Worm (Caenorhabditis elegans) whole organism, late embryonic: ENCODE measurements around the gene T26A5.2.

Experiments used
- C38D4.7 ChIP-seq: fragments of 200-800 bp; sonication (Bioruptor generic); optimal IDR thresholded peaks from 2 replicates; lab custom pipeline; 2018; ENCODE audit warnings: mild to moderate bottlenecking, missing genetic modification characterization, moderate library complexity, missing compliant biosample characterization
- F13H6.1 ChIP-seq: sonication (generic microtip); optimal IDR thresholded peaks from 2 replicates; lab custom pipeline; 2016; ENCODE audit warnings: missing genetic modification characterization, missing compliant biosample characterization
- K02D7.2 ChIP-seq: sonication (generic microtip); optimal IDR thresholded peaks from 2 replicates; lab custom pipeline; 2017; ENCODE audit warnings: mild to moderate bottlenecking, missing genetic modification characterization, missing compliant biosample characterization
- T23F11.4 ChIP-seq: fragments of 200-800 bp; sonication (Bioruptor generic); optimal IDR thresholded peaks from 2 replicates; lab custom pipeline; 2018; ENCODE audit warnings: mild to moderate bottlenecking, missing genetic modification characterization, missing compliant biosample characterization
- Y22D7AL.16 ChIP-seq: sonication (generic microtip); optimal IDR thresholded peaks from 2 replicates; lab custom pipeline; 2016; ENCODE audit warnings: missing genetic modification characterization, missing compliant biosample characterization
- ahr-1 ChIP-seq: sonication (generic microtip); optimal IDR thresholded peaks from 2 replicates; lab custom pipeline; 2016; ENCODE audit warnings: missing genetic modification characterization, missing compliant biosample characterization
- ama-1 ChIP-seq: fragments of 150-350 bp; optimal IDR thresholded peaks from 2 replicates; lab custom pipeline; 2014
- ceh-18 ChIP-seq: sonication (generic microtip); optimal IDR thresholded peaks from 2 replicates; lab custom pipeline; 2016; ENCODE audit warnings: missing genetic modification characterization, missing compliant biosample characterization
- ceh-24 ChIP-seq: sonication (generic microtip); optimal IDR thresholded peaks from 2 replicates; lab custom pipeline; 2016; ENCODE audit warnings: mild to moderate bottlenecking, missing genetic modification characterization, missing compliant biosample characterization
- ceh-30 ChIP-seq: fragments of 150-350 bp; optimal IDR thresholded peaks from 2 replicates; lab custom pipeline; 2014; ENCODE audit warnings: missing biosample characterization, missing genetic modification characterization
- ceh-6 ChIP-seq: fragments of 200-800 bp; sonication (Bioruptor generic); optimal IDR thresholded peaks from 2 replicates; lab custom pipeline; 2018; ENCODE audit warnings: mild to moderate bottlenecking, missing genetic modification characterization, missing compliant biosample characterization
- ceh-9 ChIP-seq: sonication (generic microtip); optimal IDR thresholded peaks from 2 replicates; lab custom pipeline; 2016; ENCODE audit warnings: mild to moderate bottlenecking, missing genetic modification characterization, inconsistent platforms, missing compliant biosample characterization
- che-1 ChIP-seq: sonication (generic microtip); optimal IDR thresholded peaks from 2 replicates; lab custom pipeline; 2016; ENCODE audit warnings: mild to moderate bottlenecking, missing genetic modification characterization, missing compliant biosample characterization
- dmd-4 ChIP-seq: sonication (generic microtip); optimal IDR thresholded peaks from 2 replicates; lab custom pipeline; 2016; ENCODE audit warnings: borderline replicate concordance, missing genetic modification characterization, missing compliant biosample characterization
- elt-2 ChIP-seq: sonication (generic microtip); optimal IDR thresholded peaks from 2 replicates; lab custom pipeline; 2016; ENCODE audit warnings: missing genetic modification reagents, missing genetic modification characterization, missing compliant biosample characterization
- fax-1 ChIP-seq: sonication (generic microtip); optimal IDR thresholded peaks from 2 replicates; lab custom pipeline; 2016; ENCODE audit warnings: missing genotype, missing genetic modification characterization, missing compliant biosample characterization
- fkh-10 ChIP-seq: fragments of 150-350 bp; optimal IDR thresholded peaks from 2 replicates; lab custom pipeline; 2014; ENCODE audit warnings: missing biosample characterization, missing genetic modification reagents, missing genetic modification characterization
- fkh-6 ChIP-seq: sonication (generic microtip); optimal IDR thresholded peaks from 2 replicates; lab custom pipeline; 2016; ENCODE audit warnings: missing genetic modification characterization, missing compliant biosample characterization
- hlh-8 ChIP-seq: sonication (generic microtip); optimal IDR thresholded peaks from 2 replicates; lab custom pipeline; 2016; ENCODE audit warnings: missing genotype, missing genetic modification characterization, missing compliant biosample characterization
- lim-6 ChIP-seq: sonication (generic microtip); optimal IDR thresholded peaks from 2 replicates; lab custom pipeline; 2016; ENCODE audit warnings: missing genetic modification characterization, missing compliant biosample characterization
- madf-2 ChIP-seq: sonication (generic microtip); optimal IDR thresholded peaks from 2 replicates; lab custom pipeline; 2017; ENCODE audit warnings: missing genetic modification characterization, missing compliant biosample characterization
- nfya-1 ChIP-seq: sonication (generic microtip); optimal IDR thresholded peaks from 2 replicates; lab custom pipeline; 2017; ENCODE audit warnings: missing genetic modification characterization, mild to moderate bottlenecking, missing compliant biosample characterization, antibody characterized with exemption, moderate library complexity
- nhr-232 ChIP-seq: sonication (generic microtip); optimal IDR thresholded peaks from 2 replicates; lab custom pipeline; 2016; ENCODE audit warnings: missing genetic modification characterization, missing compliant biosample characterization
- odd-2 ChIP-seq: sonication (generic microtip); optimal IDR thresholded peaks from 2 replicates; lab custom pipeline; 2017; ENCODE audit warnings: antibody characterized with exemption, mild to moderate bottlenecking, missing genetic modification characterization, missing compliant biosample characterization
- pax-1 ChIP-seq: fragments of 150-350 bp; optimal IDR thresholded peaks from 2 replicates; lab custom pipeline; 2014; ENCODE audit warnings: missing biosample characterization, missing genetic modification characterization
- pha-4 ChIP-seq: fragments of 150-350 bp; optimal IDR thresholded peaks from 2 replicates; lab custom pipeline; 2018; ENCODE audit warnings: missing biosample characterization, missing genetic modification reagents, missing genetic modification characterization
- pqm-1 ChIP-seq: sonication (generic microtip); optimal IDR thresholded peaks from 2 replicates; lab custom pipeline; 2016; ENCODE audit warnings: missing genetic modification characterization, missing compliant biosample characterization
- ref-2 ChIP-seq: sonication (generic microtip); optimal IDR thresholded peaks from 2 replicates; lab custom pipeline; 2016; ENCODE audit warnings: missing genetic modification characterization, missing compliant biosample characterization
- rnt-1 ChIP-seq: sonication (generic microtip); optimal IDR thresholded peaks from 2 replicates; lab custom pipeline; 2016; ENCODE audit warnings: missing genetic modification characterization, missing compliant biosample characterization
- sdc-2 ChIP-seq: sonication (generic microtip); optimal IDR thresholded peaks from 2 replicates; lab custom pipeline; 2016; ENCODE audit warnings: missing genotype, missing genetic modification characterization, missing compliant biosample characterization
- sox-2 ChIP-seq: fragments of 200-800 bp; sonication (Bioruptor generic); IDR thresholded peaks from 2 replicates; pipeline ENCODE4 v1.3.6; 2022; ENCODE audit warnings: missing genetic modification reagents, missing genetic modification characterization, missing compliant biosample characterization
- tbx-2 ChIP-seq: sonication (generic microtip); optimal IDR thresholded peaks from 2 replicates; lab custom pipeline; 2016; ENCODE audit warnings: missing genetic modification characterization, missing compliant biosample characterization
- tbx-7 ChIP-seq: sonication (generic microtip); optimal IDR thresholded peaks from 2 replicates; lab custom pipeline; 2016; ENCODE audit warnings: missing genotype, missing genetic modification characterization, missing compliant biosample characterization
- unc-3 ChIP-seq, 2 experiments: fragments of 200-800 bp in 1 of 2; sonication (Bioruptor generic) in 1 of 2; sonication (generic microtip) in 1 of 2; conservative IDR thresholded peaks in 1 of 2; optimal IDR thresholded peaks in 1 of 2; 2 replicates each; pipeline versions ENCODE4 v1.3.6 to Lab custom; 2016 to 2022; ENCODE audit warnings: missing compliant biosample characterization in 2 of 2, missing genetic modification characterization in 2 of 2, missing genetic modification reagents in 1 of 2
- unc-86 ChIP-seq: sonication (generic microtip); optimal IDR thresholded peaks from 2 replicates; lab custom pipeline; 2016; ENCODE audit warnings: missing genetic modification characterization, missing compliant biosample characterization
- zip-5 ChIP-seq: sonication (generic microtip); optimal IDR thresholded peaks from 2 replicates; lab custom pipeline; 2016; ENCODE audit warnings: missing genetic modification characterization, missing compliant biosample characterization

The T26A5.2 gene

DNA sequence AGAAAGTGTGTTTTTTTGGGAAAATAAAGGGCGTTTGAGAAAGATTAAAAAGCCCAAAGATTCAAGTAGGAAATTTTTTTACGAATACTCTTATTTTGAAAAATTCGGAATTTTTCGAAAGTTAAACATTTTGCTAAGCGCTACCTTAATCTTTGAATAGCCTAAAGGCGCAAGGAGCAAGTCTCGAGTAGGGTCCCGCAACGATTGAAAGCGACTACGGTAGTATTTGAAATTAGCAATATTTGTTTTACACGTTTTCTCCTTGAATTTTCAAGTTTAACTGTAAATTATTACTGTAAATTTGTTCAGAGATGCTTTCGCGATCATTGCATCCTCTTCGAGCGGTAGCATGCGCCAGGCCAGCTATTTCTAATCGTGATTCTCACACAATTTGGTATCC, 2.2 kb upstream of the T26A5.2 start, which contains the start of gene nduf-2.2:
nduf-2.2 (plus strand) TSS at position 310 of the 400 bp plus-strand sequence.
- TF ChIP-seq tbx-2 (tag; lab: Kevin White, UChicago), result no peak
- TF ChIP-seq F13H6.1, result no peak
- no peak for TF ChIP-seq T23F11.4 (GFP tag; lab: Kevin White, UChicago)
- TF ChIP-seq ceh-30 (tag; lab: Kevin White, UChicago), result no peak
- no peak for TF ChIP-seq pqm-1 (tag; lab: Kevin White, UChicago)
- TF ChIP-seq ref-2 (tag; lab: Kevin White, UChicago), result no peak
- no peak for TF ChIP-seq elt-2 (tag; lab: Kevin White, UChicago)
- no peak for TF ChIP-seq unc-3 (GFP tag; conservative IDR thresholded peaks at IDR 0.05; lab: Robert Waterston, UW)
- no peak for TF ChIP-seq unc-3 (tag; optimal IDR thresholded peaks at IDR 0.05; lab: Kevin White, UChicago)
- TF ChIP-seq ceh-6, result no peak
- TF ChIP-seq sox-2 (GFP tag; lab: Robert Waterston, UW), result no peak
- no peak for TF ChIP-seq che-1 (tag; lab: Kevin White, UChicago)
- TF ChIP-seq ahr-1 (tag; lab: Kevin White, UChicago), result no peak
- no peak for TF ChIP-seq pha-4 (tag; lab: Kevin White, UChicago)
- TF ChIP-seq fkh-10 (GFP tag; lab: Kevin White, UChicago), result no peak
- no peak for TF ChIP-seq nhr-232 (tag; lab: Kevin White, UChicago)
- no peak for TF ChIP-seq rnt-1

DNA sequence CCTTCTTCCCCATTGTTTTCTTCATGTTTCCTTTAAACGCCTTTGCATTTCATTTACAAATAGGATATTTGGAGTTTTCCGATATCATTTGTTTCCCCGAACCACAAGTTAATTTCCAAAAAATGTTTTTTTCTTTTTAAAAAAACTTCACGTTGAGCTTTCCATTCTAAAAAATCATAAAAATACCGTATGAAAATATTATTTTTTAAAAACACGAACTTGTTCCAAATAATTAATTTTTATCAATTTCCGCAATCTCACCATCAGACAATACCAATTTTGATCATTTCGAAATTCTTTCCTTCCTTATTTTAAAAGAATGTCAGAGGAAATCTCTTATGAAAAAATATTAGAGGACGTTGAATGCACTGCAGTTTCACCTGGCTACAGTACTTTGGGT, 4.3 kb downstream of the T26A5.2 start, which contains the start of gene wht-6:
wht-6 (plus strand) TSS at position 301 of the 400 bp plus-strand sequence.
- TF ChIP-seq odd-2 (tag; lab: Kevin White, UChicago) (no peak), ref-2 (tag; lab: Kevin White, UChicago) (no peak), fkh-6 (tag; lab: Kevin White, UChicago) (no peak), dmd-4 (no peak), Y22D7AL.16 (no peak), madf-2 (no peak), ceh-18 (tag; lab: Kevin White, UChicago) (no peak), fax-1 (tag; lab: Kevin White, UChicago) (no peak), ceh-24 (tag; lab: Kevin White, UChicago) (no peak), unc-86 (tag; lab: Kevin White, UChicago) (no peak), pha-4 (tag; lab: Kevin White, UChicago) (no peak), K02D7.2 (no peak), lim-6 (tag; lab: Kevin White, UChicago) (no peak), hlh-8 (tag; lab: Kevin White, UChicago) (no peak), pqm-1 (tag; lab: Kevin White, UChicago) (no peak), nfya-1 (tag; lab: Kevin White, UChicago) (no peak), ama-1 (lab: Kevin White, UChicago) (no peak)

DNA sequence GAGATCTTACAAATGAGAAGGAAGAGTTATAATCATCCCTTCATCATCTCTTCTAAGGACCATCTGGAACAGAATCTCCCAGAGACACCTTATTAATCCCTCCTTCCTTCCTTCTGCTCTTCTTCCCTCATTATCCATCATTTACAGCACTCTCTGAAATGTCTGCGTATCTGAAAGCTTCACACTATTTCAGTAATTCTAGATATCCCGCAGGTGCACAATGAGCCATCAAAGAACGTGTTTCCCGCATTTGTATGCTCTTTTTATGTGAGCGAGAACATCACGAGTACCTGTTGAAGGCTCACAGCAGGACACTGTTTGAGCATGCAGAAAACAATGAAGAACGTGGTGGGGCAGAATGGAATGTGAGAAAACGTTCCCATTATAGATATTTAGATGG, 9.3 kb downstream of the T26A5.2 start:
- TF ChIP-seq zip-5 (tag; lab: Kevin White, UChicago) (no peak), ref-2 (tag; lab: Kevin White, UChicago) (peak; percentile 71), C38D4.7 (no peak)
- TF ChIP-seq, all 69 proteins: peak for 1

DNA sequence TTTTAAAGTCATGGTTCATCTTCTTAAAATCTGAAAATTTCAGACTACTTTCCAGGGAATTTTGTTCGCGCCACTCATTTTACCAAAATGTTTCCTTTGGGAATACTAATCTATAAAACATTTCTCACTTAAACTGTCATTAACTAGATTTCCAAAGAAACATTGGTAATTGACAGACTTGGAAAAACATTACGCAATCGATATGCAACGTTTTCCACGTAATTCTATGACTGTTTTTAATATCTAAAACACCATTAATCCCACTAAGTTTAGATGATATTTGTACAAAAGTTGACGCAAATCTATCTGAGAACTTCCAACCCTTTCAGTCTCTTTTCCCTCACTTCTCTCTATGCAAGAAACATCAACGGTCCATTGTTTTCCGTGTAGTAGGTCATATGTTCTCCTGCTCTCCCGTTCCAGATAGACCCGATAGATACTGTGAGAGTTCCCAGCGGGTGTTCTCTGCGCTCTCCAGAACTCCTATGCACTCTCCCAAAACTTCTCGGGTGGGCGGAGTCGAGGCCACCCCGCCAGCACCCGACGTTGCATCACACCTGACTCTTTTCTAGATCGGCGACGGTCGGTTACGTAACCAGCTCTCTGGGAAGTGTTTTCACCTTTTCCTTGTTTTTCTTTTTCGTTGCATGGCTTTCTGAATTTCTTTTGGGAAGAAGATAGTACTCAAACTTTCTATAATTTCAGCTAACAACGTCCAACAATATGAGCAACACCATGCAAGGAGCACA, 11.3 kb downstream of the T26A5.2 start, which contains the start of gene zip-8:
zip-8 (plus strand) TSS at position 700 of the 749 bp plus-strand sequence.
- TF ChIP-seq unc-86 (tag; lab: Kevin White, UChicago), result no peak

DNA sequence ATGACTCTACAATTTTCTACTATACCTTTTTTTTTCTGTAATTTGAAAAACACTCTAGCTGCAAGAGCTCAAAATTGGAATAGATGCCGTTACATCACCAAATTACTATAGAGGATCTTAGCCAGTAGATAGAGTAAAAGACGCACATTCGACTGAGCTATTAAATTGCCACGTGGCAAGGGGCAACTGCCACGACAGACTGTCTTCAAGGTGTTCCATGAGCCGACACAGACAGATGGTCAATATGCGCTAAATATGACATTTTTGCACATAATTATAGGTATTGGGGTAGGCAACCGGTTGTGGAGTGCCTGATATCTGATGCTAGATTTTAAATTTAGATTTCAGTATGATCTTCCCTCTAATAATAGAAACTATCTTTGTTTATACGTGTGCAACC, 12.3 kb downstream of the T26A5.2 start:
- TF ChIP-seq unc-86 (tag; lab: Kevin White, UChicago) (no peak), tbx-7 (no peak), odd-2 (tag; lab: Kevin White, UChicago) (no peak), sdc-2 (tag; lab: Kevin White, UChicago) (no peak), pqm-1 (tag; lab: Kevin White, UChicago) (no peak), ceh-9 (tag; lab: Kevin White, UChicago) (no peak), fkh-6 (tag; lab: Kevin White, UChicago) (no peak), pax-1 (tag; lab: Kevin White, UChicago) (no peak)
